Worm (Caenorhabditis elegans): ENCODE measurements around the gene C12D8.20.
A peak's percentile ranks its signal among the peaks of the same experiment; 100 is the strongest.

The C12D8.20 gene

DNA sequence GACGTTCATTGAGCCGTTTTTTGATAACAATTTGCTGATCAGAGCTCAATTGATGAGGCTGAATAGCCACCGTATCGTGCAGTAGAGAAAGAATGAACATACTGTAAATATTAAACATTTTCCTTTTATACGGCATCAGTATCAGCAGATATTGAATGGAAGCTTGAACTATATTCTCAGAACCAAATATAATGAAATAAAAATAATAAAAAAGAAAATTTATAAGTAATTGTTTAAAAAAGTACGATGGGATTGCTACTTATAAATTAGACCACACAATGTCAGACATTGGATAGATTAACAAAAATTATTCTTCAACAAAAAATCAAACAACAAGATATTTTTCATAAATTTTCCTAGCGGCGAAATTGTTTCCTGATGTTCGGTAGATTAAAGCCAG lies 15.6 kb upstream of the C12D8.20 start, which contains the start of gene rpc-25:
Gene rpc-25, minus strand, starts transcription at position 101 of the 400 bp plus-strand sequence.
- no peak for TF ChIP-seq spr-3 (GFP tag; optimal IDR thresholded peaks at IDR 0.05)

DNA sequence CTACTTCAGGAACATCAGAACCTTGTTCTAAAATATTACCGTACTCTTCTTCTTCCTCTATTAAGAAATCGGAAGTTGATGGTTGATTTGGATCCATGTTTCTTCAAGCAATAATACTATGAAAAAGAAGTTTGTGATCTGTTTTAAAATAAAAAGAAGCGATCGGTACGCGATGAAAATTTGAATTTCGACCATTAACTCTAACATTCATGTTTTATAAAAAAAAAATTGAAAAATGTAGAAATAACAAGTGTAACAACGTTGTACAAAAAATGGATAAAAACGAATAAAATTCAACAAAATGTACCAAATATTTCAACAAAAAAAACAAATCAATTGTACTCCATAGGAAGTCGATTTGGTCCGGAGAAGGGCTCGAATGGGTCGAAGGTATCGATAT lies 11.9 kb upstream of the C12D8.20 start, which contains the start of gene tftc-3:
Gene tftc-3, minus strand, starts transcription at position 101 of the 400 bp plus-strand sequence.
- TF ChIP-seq D1046.2 (GFP tag; IDR thresholded peaks at IDR 0.05) (no peak), duxl-1 (tag; optimal IDR thresholded peaks at IDR 0.05; ENCODE audit: poor library complexity) (peak; percentile 35), unc-130 (GFP tag; optimal IDR thresholded peaks at IDR 0.05) (no peak), ceh-62 (tag; optimal IDR thresholded peaks at IDR 0.05) (no peak), Y48G9A.11 (GFP tag; IDR thresholded peaks at IDR 0.05) (no peak)

DNA sequence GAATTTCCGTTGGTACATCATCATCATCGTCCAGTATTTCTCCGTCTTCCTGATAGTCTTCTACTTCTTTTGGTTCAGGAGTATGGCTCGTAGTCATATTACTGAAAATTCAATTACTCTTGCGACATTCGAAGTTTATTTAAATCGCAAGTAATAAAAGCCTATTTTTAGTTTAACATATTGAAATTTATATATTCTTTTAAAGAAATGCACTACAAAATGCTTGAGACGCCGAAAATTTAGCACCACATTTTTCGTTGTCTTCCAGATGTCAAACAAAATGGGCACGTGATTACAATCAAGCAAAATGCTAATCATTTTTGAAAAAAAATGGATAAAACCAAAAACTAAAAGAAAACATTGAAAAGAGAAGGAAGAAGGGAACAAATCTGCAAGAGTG lies 10.1 kb upstream of the C12D8.20 start, which contains the start of gene zhit-3:
Gene zhit-3, minus strand, starts transcription at position 101 of the 400 bp plus-strand sequence.
- TF ChIP-seq nhr-10 (tag; optimal IDR thresholded peaks at IDR 0.05): no peak

DNA sequence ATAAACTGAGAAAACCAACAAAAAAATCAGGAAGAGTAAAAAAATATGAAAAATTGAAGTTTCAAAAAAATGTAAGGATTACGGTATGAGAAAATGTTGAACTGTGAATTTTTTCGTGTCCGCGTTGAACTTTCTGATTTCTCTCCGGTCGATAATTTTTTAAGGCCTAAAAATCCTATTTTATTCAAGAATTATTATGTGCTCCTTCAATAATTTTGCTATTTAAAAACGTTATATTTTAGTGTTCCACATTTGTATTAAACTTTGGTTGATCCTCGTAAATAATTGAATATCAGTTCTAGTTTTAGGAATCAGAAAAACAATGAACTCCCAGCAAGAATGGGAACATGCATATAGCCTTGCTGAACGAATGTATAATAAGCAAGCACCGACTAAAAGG lies 9.5 kb upstream of the C12D8.20 start, which contains the start of gene hpo-40:
Gene hpo-40, plus strand, starts transcription at position 301 of the 400 bp plus-strand sequence.
- TF ChIP-seq ceh-20 (GFP tag; IDR thresholded peaks at IDR 0.05): no peak

DNA sequence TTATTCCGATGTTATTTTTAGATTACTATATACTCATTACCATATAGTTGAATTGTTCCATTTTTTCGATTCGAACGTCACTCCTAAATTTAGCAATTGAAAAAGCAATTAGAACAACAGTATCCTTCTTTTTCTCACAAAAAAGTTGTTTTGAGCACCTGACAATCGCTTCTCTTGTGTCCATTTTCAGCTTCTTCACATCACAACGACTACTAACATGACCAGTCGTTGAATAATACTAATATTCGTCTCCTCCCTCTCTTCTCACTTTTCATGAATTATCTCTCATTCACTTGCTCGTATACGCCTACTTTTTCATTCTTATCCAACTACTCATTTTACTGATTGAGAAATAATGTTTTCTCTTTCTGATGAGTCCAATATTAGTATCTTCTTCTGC lies 5.4 kb upstream of the C12D8.20 start, which contains the start of gene ZK856.14:
Gene ZK856.14, plus strand, starts transcription at position 301 of the 400 bp plus-strand sequence.
- TF ChIP-seq saeg-2 (GFP tag; IDR thresholded peaks at IDR 0.05) (no peak), spr-1 (tag; optimal IDR thresholded peaks at IDR 0.05) (no peak), skn-1 (tag; optimal IDR thresholded peaks at IDR 0.05) (no peak), lin-15B (tag; optimal IDR thresholded peaks at IDR 0.05) (no peak), daf-8 (GFP tag; IDR thresholded peaks at IDR 0.05) (no peak), nhr-10 (tag; optimal IDR thresholded peaks at IDR 0.05) (no peak), nhr-42 (GFP tag; IDR thresholded peaks at IDR 0.05) (no peak), aly-2 (tag; optimal IDR thresholded peaks at IDR 0.05) (no peak), lin-29 (GFP tag; IDR thresholded peaks at IDR 0.05) (no peak), ceh-62 (tag; optimal IDR thresholded peaks at IDR 0.05) (no peak), fos-1 (tag; optimal IDR thresholded peaks at IDR 0.05) (no peak), jun-1 (tag; optimal IDR thresholded peaks at IDR 0.05) (no peak), attf-4 (tag; optimal IDR thresholded peaks at IDR 0.05) (no peak), dmd-6 (GFP tag; IDR thresholded peaks at IDR 0.05) (no peak), gei-8 (GFP tag; optimal IDR thresholded peaks at IDR 0.05) (no peak), zfp-2 (tag; optimal IDR thresholded peaks at IDR 0.05) (no peak), tra-1 (GFP tag; IDR thresholded peaks at IDR 0.05) (no peak), ZK337.2 (GFP tag; IDR thresholded peaks at IDR 0.05) (no peak), cey-2 (tag; optimal IDR thresholded peaks at IDR 0.05; ENCODE audit: borderline replicate concordance, insufficient read depth) (no peak), hmg-1.1 (GFP tag; IDR thresholded peaks at IDR 0.05) (no peak)

DNA sequence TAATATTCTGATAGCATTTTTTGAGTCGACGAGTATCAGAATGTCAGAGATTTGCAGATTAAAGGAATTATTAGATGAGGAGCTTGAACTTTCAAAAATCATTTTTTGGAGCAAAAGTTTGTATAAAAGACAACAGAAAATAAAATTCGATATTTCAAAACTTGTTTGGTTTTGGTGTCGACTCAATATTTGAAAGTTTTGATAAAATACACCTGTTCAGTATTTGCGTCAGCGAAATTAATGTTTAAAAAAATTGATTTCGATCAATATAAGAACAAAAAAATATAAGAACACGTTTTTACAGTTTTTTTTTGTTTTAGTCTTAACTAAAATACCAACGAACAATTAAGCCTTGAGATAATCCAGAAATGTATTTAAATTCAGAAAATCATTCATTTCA lies 1.5 kb upstream of the C12D8.20 start, which contains the start of gene C12D8.13:
Gene C12D8.13, minus strand, starts transcription at position 101 of the 400 bp plus-strand sequence.
- TF ChIP-seq cey-2 (tag; optimal IDR thresholded peaks at IDR 0.05; ENCODE audit: borderline replicate concordance, insufficient read depth) (no peak), madf-5 (GFP tag; IDR thresholded peaks at IDR 0.05) (no peak), lim-7 (GFP tag; IDR thresholded peaks at IDR 0.05) (no peak), ceh-82 (tag; optimal IDR thresholded peaks at IDR 0.05) (no peak), Y105C5A.15 (GFP tag; IDR thresholded peaks at IDR 0.05) (no peak), duxl-1 (tag; optimal IDR thresholded peaks at IDR 0.05; ENCODE audit: poor library complexity) (no peak), tra-1 (GFP tag; IDR thresholded peaks at IDR 0.05) (no peak), arid-1 (GFP tag; conservative IDR thresholded peaks at IDR 0.05) (no peak), T20F7.1 (GFP tag; optimal IDR thresholded peaks at IDR 0.05) (no peak), dmd-8 (GFP tag; IDR thresholded peaks at IDR 0.05) (no peak), zfp-2 (tag; optimal IDR thresholded peaks at IDR 0.05) (no peak), snpc-1.2 (GFP tag; IDR thresholded peaks at IDR 0.05) (no peak), attf-4 (tag; optimal IDR thresholded peaks at IDR 0.05) (no peak), ZK546.5 (tag; optimal IDR thresholded peaks at IDR 0.05) (no peak), unc-130 (GFP tag; optimal IDR thresholded peaks at IDR 0.05) (no peak), F37D6.2 (tag; optimal IDR thresholded peaks at IDR 0.05) (no peak)
